Worm (Caenorhabditis elegans): ENCODE data around the gene Y43F8C.23.

Gene Y43F8C.23

DNA sequence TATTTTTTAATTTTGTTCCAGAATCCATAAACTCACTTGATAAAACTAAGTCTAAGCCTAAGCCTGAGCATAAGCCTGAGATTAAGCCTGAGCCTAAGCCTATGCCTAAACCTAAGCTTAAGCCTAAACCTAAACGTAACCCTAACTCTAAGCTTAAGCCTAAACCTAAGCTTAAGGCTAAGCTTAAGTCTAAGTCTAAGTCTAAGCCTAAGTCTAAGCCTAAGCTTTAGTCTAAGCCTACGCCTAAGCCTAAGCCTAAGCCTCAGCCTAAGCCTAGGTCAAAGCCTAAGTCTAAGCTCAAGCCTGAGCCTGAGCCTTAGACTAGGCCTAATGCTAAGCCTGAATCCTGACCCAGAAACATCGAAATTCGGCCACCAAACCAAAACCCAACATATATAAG lies 47.0 kb downstream of the Y43F8C.23 start:
- TF ChIP-seq skn-1 (tag; optimal IDR thresholded peaks at IDR 0.05), result no peak
- no peak for TF ChIP-seq jun-1 (tag; optimal IDR thresholded peaks at IDR 0.05)
- TF ChIP-seq pqm-1 (tag; optimal IDR thresholded peaks at IDR 0.05), result no peak
- TF ChIP-seq fos-1 (tag; optimal IDR thresholded peaks at IDR 0.05), result no peak
- no peak for TF ChIP-seq ztf-4 (tag; optimal IDR thresholded peaks at IDR 0.05)
- no peak for TF ChIP-seq ceh-9 (tag; optimal IDR thresholded peaks at IDR 0.05)
